Worm (Caenorhabditis elegans) whole organism, L4/young adult: Measurements from ENCODE around the gene acbp-8.

Experiments
- W03F9.2 ChIP-seq: fragments of 150-350 bp; optimal IDR thresholded peaks from 2 replicates; lab custom pipeline; 2014; ENCODE audit warnings: missing biosample characterization, missing genetic modification characterization
- him-1 ChIP-seq: sonication (generic microtip); optimal IDR thresholded peaks from 2 replicates; lab custom pipeline; 2016; ENCODE audit warnings: missing genotype, missing genetic modification reagents, missing genetic modification characterization, missing compliant biosample characterization

ce11 chrIII:2675449-2675848 is 46.6 kb downstream of the acbp-8 start:
- no peak for TF ChIP-seq him-1 (tag; lab: Kevin White, UChicago)
- no peak for TF ChIP-seq W03F9.2
